Worm (Caenorhabditis elegans): ENCODE results near the gene jmjd-3.2.

- TF ChIP-seq unc-55 (GFP tag; optimal IDR thresholded peaks at IDR 0.05) = no peak
- no peak for TF ChIP-seq nhr-11 (tag; optimal IDR thresholded peaks at IDR 0.05)
- TF ChIP-seq ceh-48 (tag; optimal IDR thresholded peaks at IDR 0.05) = no peak
- TF ChIP-seq pros-1 (tag; optimal IDR thresholded peaks at IDR 0.05) = no peak
- no peak for TF ChIP-seq madf-2 (tag; optimal IDR thresholded peaks at IDR 0.05)
- no peak for TF ChIP-seq pha-4 (tag; optimal IDR thresholded peaks at IDR 0.05)
- TF ChIP-seq hlh-15 (tag; optimal IDR thresholded peaks at IDR 0.05) = no peak
- no peak for TF ChIP-seq ama-1 (optimal IDR thresholded peaks at IDR 0.05)
- TF ChIP-seq fkh-10 (GFP tag; optimal IDR thresholded peaks at IDR 0.05) = no peak
- no peak for TF ChIP-seq hlh-30 (tag; optimal IDR thresholded peaks at IDR 0.05; ENCODE audit: insufficient read depth)
- no peak for TF ChIP-seq fkh-6 (tag; optimal IDR thresholded peaks at IDR 0.05)
- TF ChIP-seq rnt-1 (tag; optimal IDR thresholded peaks at IDR 0.05) = no peak
- no peak for TF ChIP-seq ceh-6 (GFP tag; optimal IDR thresholded peaks at IDR 0.05)
Measured at ce11 chrX:14478193-14478592, 30.2 kb downstream of the jmjd-3.2 start.
